Worm (Caenorhabditis elegans): ENCODE results near the gene pqn-91.

The pqn-91 gene

DNA sequence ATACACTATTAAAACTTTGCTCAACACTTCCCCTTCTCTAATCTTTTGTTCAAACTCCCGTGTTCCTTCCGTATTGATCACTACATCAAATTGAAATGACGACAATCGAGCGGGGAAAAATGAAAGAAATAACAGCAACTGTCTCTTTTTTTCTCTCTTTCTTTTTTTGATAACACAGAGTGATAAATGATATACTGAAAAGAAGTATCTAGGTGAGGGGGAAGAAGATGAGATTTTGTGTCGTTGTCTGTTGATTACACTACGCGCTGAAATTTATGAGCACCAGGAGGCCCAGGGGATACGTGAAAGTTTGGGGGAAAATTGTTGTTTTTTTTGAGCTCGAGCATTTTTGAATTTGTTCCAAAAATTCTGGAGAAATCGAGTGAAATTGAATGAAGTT, 17.6 kb upstream of the pqn-91 start:
- TF ChIP-seq hlh-1 (tag; optimal IDR thresholded peaks at IDR 0.05) (peak; percentile 44), tbx-8 (GFP tag; optimal IDR thresholded peaks at IDR 0.05) (no peak), unc-62 (GFP tag; optimal IDR thresholded peaks at IDR 0.05) (peak; percentile 55), mep-1 (tag; optimal IDR thresholded peaks at IDR 0.05) (no peak)

ce11 chrIV:15275363-15275854, 16.3 kb upstream of the pqn-91 start, which contains the start of gene ccg-1:
ccg-1 (minus strand) TSS chrIV:15275804.
- TF ChIP-seq lsy-2 (tag; optimal IDR thresholded peaks at IDR 0.05) (no peak), elt-1 (tag; optimal IDR thresholded peaks at IDR 0.05; ENCODE audit: borderline replicate concordance, insufficient read depth) (no peak), flh-1 (GFP tag; optimal IDR thresholded peaks at IDR 0.05) (no peak), bed-3 (GFP tag; optimal IDR thresholded peaks at IDR 0.05) (no peak), ces-1 (GFP tag; optimal IDR thresholded peaks at IDR 0.05) (no peak), snpc-4 (tag; optimal IDR thresholded peaks at IDR 0.05) (no peak), zip-8 (tag; optimal IDR thresholded peaks at IDR 0.05) (no peak), hlh-1 (tag; optimal IDR thresholded peaks at IDR 0.05) (no peak), ceh-43 (GFP tag; optimal IDR thresholded peaks at IDR 0.05) (no peak), mls-2 (tag; optimal IDR thresholded peaks at IDR 0.05) (no peak), ceh-39 (tag; optimal IDR thresholded peaks at IDR 0.05) (no peak), ceh-83 (GFP tag; optimal IDR thresholded peaks at IDR 0.05) (no peak), ham-2 (GFP tag; optimal IDR thresholded peaks at IDR 0.05) (no peak), ztf-11 (tag; optimal IDR thresholded peaks at IDR 0.05) (no peak), tbx-8 (GFP tag; optimal IDR thresholded peaks at IDR 0.05) (no peak), lin-13 (tag; optimal IDR thresholded peaks at IDR 0.05) (no peak), nhr-76 (tag; optimal IDR thresholded peaks at IDR 0.05) (no peak), mab-5 (tag; optimal IDR thresholded peaks at IDR 0.05) (no peak), nhr-237 (tag; optimal IDR thresholded peaks at IDR 0.05) (no peak), blmp-1 (tag; optimal IDR thresholded peaks at IDR 0.05) (no peak)

- TF ChIP-seq unc-120 (tag; optimal IDR thresholded peaks at IDR 0.05; ENCODE audit: poor library complexity, severe bottlenecking) (no peak), ztf-11 (tag; optimal IDR thresholded peaks at IDR 0.05) (no peak), nhr-2 (tag; optimal IDR thresholded peaks at IDR 0.05) (no peak), nhr-28 (tag; optimal IDR thresholded peaks at IDR 0.05) (no peak), lin-32 (GFP tag; optimal IDR thresholded peaks at IDR 0.05) (no peak), nhr-12 (tag; optimal IDR thresholded peaks at IDR 0.05) (no peak), pha-4 (tag; optimal IDR thresholded peaks at IDR 0.05) (no peak), M03D4.4 (tag; optimal IDR thresholded peaks at IDR 0.05) (no peak), bed-3 (GFP tag; optimal IDR thresholded peaks at IDR 0.05) (no peak), zip-8 (tag; optimal IDR thresholded peaks at IDR 0.05) (no peak), snpc-4 (tag; optimal IDR thresholded peaks at IDR 0.05) (no peak), unc-62 (GFP tag; optimal IDR thresholded peaks at IDR 0.05) (no peak), ceh-39 (tag; optimal IDR thresholded peaks at IDR 0.05) (no peak), ceh-83 (GFP tag; optimal IDR thresholded peaks at IDR 0.05) (no peak), mls-2 (tag; optimal IDR thresholded peaks at IDR 0.05) (no peak)
Observed at ce11 chrIV:15280219-15280618, 11.5 kb upstream of the pqn-91 start.

- TF ChIP-seq mep-1 (tag; optimal IDR thresholded peaks at IDR 0.05): no peak
- no peak for TF ChIP-seq lin-32 (GFP tag; optimal IDR thresholded peaks at IDR 0.05)
- TF ChIP-seq mls-2 (tag; optimal IDR thresholded peaks at IDR 0.05): no peak
- TF ChIP-seq lin-13 (tag; optimal IDR thresholded peaks at IDR 0.05): no peak
- TF ChIP-seq flh-1 (GFP tag; optimal IDR thresholded peaks at IDR 0.05): no peak
- TF ChIP-seq lsy-2 (tag; optimal IDR thresholded peaks at IDR 0.05): no peak
- no peak for TF ChIP-seq drap-1 (GFP tag; optimal IDR thresholded peaks at IDR 0.05)
- no peak for TF ChIP-seq ceh-83 (GFP tag; optimal IDR thresholded peaks at IDR 0.05)
- no peak for TF ChIP-seq elt-1 (tag; optimal IDR thresholded peaks at IDR 0.05; ENCODE audit: borderline replicate concordance, insufficient read depth)
Observed at ce11 chrIV:15283617-15284016, 8.1 kb upstream of the pqn-91 start.

DNA sequence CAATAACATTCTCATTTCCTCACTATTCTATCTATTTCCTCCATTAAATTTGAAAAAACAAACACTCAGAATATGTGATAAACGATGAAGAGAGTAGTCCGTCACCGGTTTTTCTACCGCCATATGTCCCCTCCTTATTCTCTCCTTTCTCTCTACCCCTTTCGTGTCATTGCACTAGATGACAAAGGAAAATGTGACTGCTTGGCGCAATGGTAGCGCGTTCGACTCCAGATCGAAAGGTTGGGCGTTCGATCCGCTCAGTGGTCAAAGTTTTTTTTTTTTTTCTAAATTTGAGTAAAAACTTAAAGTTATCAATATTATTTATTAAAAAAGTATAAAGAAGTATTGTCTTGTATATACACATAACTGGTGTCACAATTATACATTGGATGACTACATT, 2.2 kb upstream of the pqn-91 start:
- TF ChIP-seq bed-3 (GFP tag; optimal IDR thresholded peaks at IDR 0.05) (peak; percentile 15), ceh-43 (GFP tag; optimal IDR thresholded peaks at IDR 0.05) (peak; percentile 36), sptf-1 (tag; optimal IDR thresholded peaks at IDR 0.05) (no peak), mep-1 (tag; optimal IDR thresholded peaks at IDR 0.05) (peak; percentile 10), drap-1 (GFP tag; optimal IDR thresholded peaks at IDR 0.05) (no peak), nhr-76 (tag; optimal IDR thresholded peaks at IDR 0.05) (no peak), ceh-83 (GFP tag; optimal IDR thresholded peaks at IDR 0.05) (peak; percentile 74), lin-32 (GFP tag; optimal IDR thresholded peaks at IDR 0.05) (peak; percentile 18), M03D4.4 (tag; optimal IDR thresholded peaks at IDR 0.05) (peak; percentile 65), tbx-8 (GFP tag; optimal IDR thresholded peaks at IDR 0.05) (no peak)
